Worm (Caenorhabditis elegans) whole organism, early embryonic: ENCODE data around the gene F26F12.4.

Source experiments
- ceh-13 ChIP-seq: fragments of 200-800 bp; sonication (Bioruptor generic); optimal IDR thresholded peaks from 2 replicates; lab custom pipeline; 2018; ENCODE audit warnings: mild to moderate bottlenecking, missing genetic modification characterization, missing compliant biosample characterization
- ets-7 ChIP-seq: sonication (generic microtip); optimal IDR thresholded peaks from 2 replicates; lab custom pipeline; 2016; ENCODE audit warnings: missing genotype, missing genetic modification characterization, missing compliant biosample characterization
- tra-4 ChIP-seq: sonication (generic microtip); optimal IDR thresholded peaks from 2 replicates; lab custom pipeline; 2017; ENCODE audit warnings: missing genetic modification characterization, missing compliant biosample characterization

The F26F12.4 gene

DNA sequence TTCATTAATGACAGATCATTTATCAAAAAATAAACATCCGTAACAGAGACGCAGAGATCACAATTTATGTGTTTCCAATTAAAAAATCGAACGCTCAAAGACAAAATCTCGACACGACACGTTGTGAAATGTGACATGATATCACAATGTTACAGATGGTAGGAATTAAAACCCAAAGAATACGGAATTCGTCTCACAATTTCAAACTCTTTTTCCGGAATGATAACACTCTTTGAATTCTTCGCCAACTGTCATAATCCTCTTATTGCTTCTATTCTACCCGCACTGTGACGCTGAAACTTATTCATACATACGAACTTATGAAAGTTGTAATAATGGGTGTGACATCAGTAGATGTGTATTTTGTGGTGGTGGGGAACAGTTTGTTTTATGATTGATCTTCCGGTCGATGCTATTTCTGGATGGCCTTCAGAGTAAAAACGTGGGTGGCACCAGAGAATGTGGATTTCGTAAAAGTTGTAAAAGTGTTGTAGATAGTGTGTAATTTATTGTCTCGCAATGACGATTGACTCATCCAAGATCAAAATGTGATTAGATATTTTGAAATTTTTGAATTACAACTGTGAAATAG, 52.6 kb downstream of the F26F12.4 start:
- TF ChIP-seq ets-7 (tag; lab: Kevin White, UChicago) (no peak), tra-4 (tag; lab: Kevin White, UChicago) (no peak), ceh-13 (no peak)
